Fruit fly (Drosophila melanogaster) whole organism, embryonic: ENCODE measurements around the gene CG1024.

ENCODE experiments used
- Atf6 ChIP-seq: fragments of 200-800 bp; sonication (Bioruptor generic); IDR thresholded peaks from 2 replicates; pipeline ENCODE4 v1.3.6; 2022; ENCODE audit warnings: missing biosample characterization, missing genetic modification characterization
- B-H2 ChIP-seq: fragments of 200-800 bp; sonication (Bioruptor generic); optimal IDR thresholded peaks from 2 replicates; lab custom pipeline; 2018; ENCODE audit warnings: missing biosample characterization, mild to moderate bottlenecking, missing genetic modification characterization
- C15 ChIP-seq: fragments of 200-800 bp; sonication (Bioruptor generic); IDR thresholded peaks from 3 replicates; pipeline ENCODE4 v1.3.6; 2022; ENCODE audit warnings: missing biosample characterization, missing genetic modification characterization
- CG10209 ChIP-seq: fragments of 200-800 bp; sonication (Bioruptor generic); optimal IDR thresholded peaks from 3 replicates; lab custom pipeline; 2017; ENCODE audit warnings: missing biosample characterization, mild to moderate bottlenecking, missing genetic modification characterization, missing genetic modification reagents
- CG10462 ChIP-seq: fragments of 200-800 bp; sonication (Bioruptor generic); optimal IDR thresholded peaks from 2 replicates; lab custom pipeline; 2016; ENCODE audit warnings: missing biosample characterization, missing genetic modification characterization
- CG11093 ChIP-seq: fragments of 200-800 bp; sonication (Bioruptor generic); IDR thresholded peaks from 3 replicates; pipeline ENCODE4 v1.3.6; 2022; ENCODE audit warnings: missing biosample characterization, missing genetic modification characterization
- CG11723 ChIP-seq: fragments of 200-800 bp; sonication (Bioruptor generic); optimal IDR thresholded peaks from 2 replicates; lab custom pipeline; 2017; ENCODE audit warnings: missing biosample characterization, mild to moderate bottlenecking, missing genetic modification characterization
- CG12104 ChIP-seq: fragments of 200-800 bp; sonication (Bioruptor generic); optimal IDR thresholded peaks from 3 replicates; lab custom pipeline; 2016; ENCODE audit warnings: missing biosample characterization, missing genetic modification characterization
- CG13123 ChIP-seq: fragments of 200-800 bp; sonication (Bioruptor generic); optimal IDR thresholded peaks from 2 replicates; lab custom pipeline; 2016; ENCODE audit warnings: missing biosample characterization, missing genetic modification characterization
- CG13296 ChIP-seq: fragments of 200-800 bp; sonication (Bioruptor generic); optimal IDR thresholded peaks from 3 replicates; lab custom pipeline; 2018; ENCODE audit warnings: missing biosample characterization, mild to moderate bottlenecking, missing genetic modification characterization
- CG16863 ChIP-seq: fragments of 200-800 bp; sonication (Bioruptor generic); optimal IDR thresholded peaks from 3 replicates; lab custom pipeline; 2016; ENCODE audit warnings: missing biosample characterization, missing genetic modification characterization
- CG18599 ChIP-seq: fragments of 200-800 bp; sonication (Bioruptor generic); optimal IDR thresholded peaks from 3 replicates; lab custom pipeline; 2017; ENCODE audit warnings: missing biosample characterization, missing genetic modification characterization, mild to moderate bottlenecking, moderate library complexity, missing genetic modification reagents
- CG2875 ChIP-seq: fragments of 200-800 bp; sonication (Bioruptor generic); optimal IDR thresholded peaks from 2 replicates; lab custom pipeline; 2017; ENCODE audit warnings: missing biosample characterization, mild to moderate bottlenecking, missing genetic modification characterization, missing genetic modification reagents
- CG6791 ChIP-seq: fragments of 200-800 bp; sonication (Bioruptor generic); IDR thresholded peaks from 3 replicates; pipeline ENCODE4 v1.3.6; 2022; ENCODE audit warnings: missing biosample characterization, missing genetic modification characterization; ENCODE audit not compliant: partially characterized antibody
- CG6854 ChIP-seq: fragments of 200-800 bp; sonication (Bioruptor generic); optimal IDR thresholded peaks from 3 replicates; lab custom pipeline; 2017; ENCODE audit warnings: missing biosample characterization, mild to moderate bottlenecking, missing genetic modification characterization
- Dbx ChIP-seq: fragments of 200-800 bp; sonication (Bioruptor generic); IDR thresholded peaks from 3 replicates; pipeline ENCODE4 v1.3.6; 2022; ENCODE audit warnings: missing biosample characterization, missing genetic modification characterization
- E2f1 ChIP-seq: fragments of 200-800 bp; sonication (Bioruptor generic); IDR thresholded peaks from 2 replicates; pipeline ENCODE4 v1.3.6; 2022; ENCODE audit warnings: missing biosample characterization, missing genetic modification characterization
- HLHmδ ChIP-seq: fragments of 200-800 bp; sonication (Bioruptor generic); optimal IDR thresholded peaks from 2 replicates; lab custom pipeline; 2018; ENCODE audit warnings: missing biosample characterization, mild to moderate bottlenecking, missing genetic modification characterization, moderate library complexity
- HmgZ ChIP-seq: fragments of 200-800 bp; sonication (Bioruptor generic); optimal IDR thresholded peaks from 2 replicates; lab custom pipeline; 2018; ENCODE audit warnings: missing biosample characterization, mild to moderate bottlenecking, missing genetic modification characterization
- Hr39 ChIP-seq: fragments of >200 bp; optimal IDR thresholded peaks from 2 replicates; lab custom pipeline; 2017
- Hr51 ChIP-seq, 2 experiments: fragments of 200-800 bp; sonication (Bioruptor generic); optimal IDR thresholded peaks; 2 replicates in 1 of 2; 3 replicates in 1 of 2; lab custom pipeline; 2016 to 2018; ENCODE audit warnings: missing biosample characterization in 2 of 2, missing genetic modification characterization in 2 of 2, mild to moderate bottlenecking in 1 of 2, moderate library complexity in 1 of 2
- Lhr ChIP-seq: fragments of 200-800 bp; sonication (Bioruptor generic); optimal IDR thresholded peaks from 3 replicates; lab custom pipeline; 2017; ENCODE audit warnings: mild to moderate bottlenecking, missing biosample characterization, missing genetic modification reagents, missing genetic modification characterization
- MESR4 ChIP-seq: fragments of 200-800 bp; sonication (Bioruptor generic); optimal IDR thresholded peaks from 2 replicates; lab custom pipeline; 2018; ENCODE audit warnings: missing biosample characterization, mild to moderate bottlenecking, missing genetic modification characterization, moderate library complexity
- Nf-YB ChIP-seq: fragments of 200-800 bp; sonication (Bioruptor generic); optimal IDR thresholded peaks from 3 replicates; lab custom pipeline; 2019; ENCODE audit warnings: missing biosample characterization, mild to moderate bottlenecking, missing genetic modification characterization, moderate library complexity
- Opbp ChIP-seq: fragments of 200-800 bp; sonication (Bioruptor generic); IDR thresholded peaks from 3 replicates; pipeline ENCODE4 v1.3.6; 2022; ENCODE audit warnings: missing biosample characterization, missing genetic modification characterization; ENCODE audit not compliant: partially characterized antibody
- Pdp1 ChIP-seq, 2 experiments: fragments of 200-800 bp; sonication (Bioruptor generic); optimal IDR thresholded peaks; 3 replicates each; lab custom pipeline; 2016; ENCODE audit warnings: missing biosample characterization in 2 of 2, missing genetic modification characterization in 2 of 2, mild to moderate bottlenecking in 1 of 2, moderate library complexity in 1 of 2
- Rfx ChIP-seq: fragments of 200-800 bp; sonication (Bioruptor generic); IDR thresholded peaks from 2 replicates; pipeline ENCODE4 v1.3.6; 2022; ENCODE audit warnings: missing biosample characterization, missing genetic modification characterization
- Xrp1 ChIP-seq: fragments of 200-800 bp; sonication (Bioruptor generic); IDR thresholded peaks from 2 replicates; pipeline ENCODE4 v1.3.6; 2022; ENCODE audit warnings: missing biosample characterization, missing genetic modification characterization
- aop ChIP-seq: fragments of 200-800 bp; sonication (Bioruptor generic); IDR thresholded peaks from 2 replicates; pipeline ENCODE4 v1.3.6; 2022; ENCODE audit warnings: missing biosample characterization, missing genetic modification characterization
- az2 ChIP-seq: fragments of 200-800 bp; sonication (Bioruptor generic); optimal IDR thresholded peaks from 3 replicates; lab custom pipeline; 2016; ENCODE audit warnings: missing biosample characterization, missing genetic modification characterization
- cas ChIP-seq: fragments of 200-800 bp; sonication (Bioruptor generic); IDR thresholded peaks from 2 replicates; pipeline ENCODE4 v1.3.6; 2022; ENCODE audit warnings: missing biosample characterization, missing genetic modification characterization
- chm ChIP-seq: fragments of 200-800 bp; sonication (Bioruptor generic); IDR thresholded peaks from 2 replicates; pipeline ENCODE4 v1.3.6; 2022; ENCODE audit warnings: missing biosample characterization, missing genetic modification characterization
- eve ChIP-seq, 2 experiments: fragments of >200 bp; optimal IDR thresholded peaks; 2 replicates each; lab custom pipeline; 2017; ENCODE audit warnings: missing biosample characterization in 2 of 2, missing genetic modification characterization in 2 of 2
- fu2 ChIP-seq: fragments of 200-800 bp; sonication (Bioruptor generic); optimal IDR thresholded peaks from 2 replicates; lab custom pipeline; 2016; ENCODE audit warnings: missing biosample characterization, missing genetic modification characterization
- grau ChIP-seq: fragments of 200-800 bp; optimal IDR thresholded peaks from 3 replicates; lab custom pipeline; 2019; ENCODE audit warnings: missing biosample characterization, mild to moderate bottlenecking, missing genetic modification characterization, moderate library complexity
- gro ChIP-seq: fragments of 200-800 bp; sonication (Bioruptor generic); optimal IDR thresholded peaks from 2 replicates; lab custom pipeline; 2016; ENCODE audit warnings: missing biosample characterization, missing genetic modification characterization
- hth ChIP-seq: fragments of >200 bp; optimal IDR thresholded peaks from 2 replicates; lab custom pipeline; 2017; ENCODE audit warnings: inconsistent platforms
- jing ChIP-seq: fragments of 200-800 bp; sonication (Bioruptor generic); optimal IDR thresholded peaks from 2 replicates; lab custom pipeline; 2018; ENCODE audit warnings: missing biosample characterization, mild to moderate bottlenecking, missing genetic modification characterization
- luna ChIP-seq: fragments of 200-800 bp; sonication (Bioruptor generic); optimal IDR thresholded peaks from 2 replicates; lab custom pipeline; 2016; ENCODE audit warnings: missing biosample characterization, missing genetic modification characterization
- mam ChIP-seq: fragments of 200-800 bp; sonication (Bioruptor generic); optimal IDR thresholded peaks from 3 replicates; lab custom pipeline; 2016; ENCODE audit warnings: missing biosample characterization, missing genetic modification characterization
- mirr ChIP-seq: fragments of 200-800 bp; sonication (Bioruptor generic); optimal IDR thresholded peaks from 3 replicates; lab custom pipeline; 2018; ENCODE audit warnings: missing biosample characterization, mild to moderate bottlenecking, missing genetic modification characterization
- nerfin-2 ChIP-seq: fragments of 200-800 bp; sonication (Bioruptor generic); IDR thresholded peaks from 2 replicates; pipeline ENCODE4 v1.3.6; 2022; ENCODE audit warnings: missing biosample characterization, missing genetic modification characterization; ENCODE audit not compliant: partially characterized antibody
- repo ChIP-seq: fragments of 200-800 bp; sonication (Bioruptor generic); optimal IDR thresholded peaks from 2 replicates; lab custom pipeline; 2016; ENCODE audit warnings: missing biosample characterization, missing genetic modification characterization
- rib ChIP-seq: fragments of 200-800 bp; sonication (Bioruptor generic); IDR thresholded peaks from 2 replicates; pipeline ENCODE4 v1.3.6; 2022; ENCODE audit warnings: missing biosample characterization, missing genetic modification characterization
- ssp ChIP-seq: fragments of 200-800 bp; sonication (Bioruptor generic); IDR thresholded peaks from 2 replicates; pipeline ENCODE4 v1.3.6; 2022; ENCODE audit warnings: missing biosample characterization, missing genetic modification characterization
- tin ChIP-seq: fragments of 200-800 bp; sonication (Bioruptor generic); optimal IDR thresholded peaks from 3 replicates; lab custom pipeline; 2016; ENCODE audit warnings: missing biosample characterization, missing genetic modification characterization
- trh ChIP-seq: fragments of 200-800 bp; sonication (Bioruptor generic); optimal IDR thresholded peaks from 2 replicates; lab custom pipeline; 2016; ENCODE audit warnings: missing biosample characterization, missing genetic modification characterization
- usp ChIP-seq: fragments of >200 bp; optimal IDR thresholded peaks from 2 replicates; lab custom pipeline; 2017; ENCODE audit warnings: missing biosample characterization, missing genetic modification characterization
- zfh1 ChIP-seq: fragments of 200-800 bp; sonication (Bioruptor generic); IDR thresholded peaks from 3 replicates; pipeline ENCODE4 v1.3.6; 2022; ENCODE audit warnings: missing biosample characterization, missing genetic modification characterization
- zfh2 ChIP-seq: fragments of 200-800 bp; sonication (Bioruptor generic); optimal IDR thresholded peaks from 2 replicates; lab custom pipeline; 2016; ENCODE audit warnings: missing biosample characterization, missing genetic modification characterization

Gene CG1024

DNA sequence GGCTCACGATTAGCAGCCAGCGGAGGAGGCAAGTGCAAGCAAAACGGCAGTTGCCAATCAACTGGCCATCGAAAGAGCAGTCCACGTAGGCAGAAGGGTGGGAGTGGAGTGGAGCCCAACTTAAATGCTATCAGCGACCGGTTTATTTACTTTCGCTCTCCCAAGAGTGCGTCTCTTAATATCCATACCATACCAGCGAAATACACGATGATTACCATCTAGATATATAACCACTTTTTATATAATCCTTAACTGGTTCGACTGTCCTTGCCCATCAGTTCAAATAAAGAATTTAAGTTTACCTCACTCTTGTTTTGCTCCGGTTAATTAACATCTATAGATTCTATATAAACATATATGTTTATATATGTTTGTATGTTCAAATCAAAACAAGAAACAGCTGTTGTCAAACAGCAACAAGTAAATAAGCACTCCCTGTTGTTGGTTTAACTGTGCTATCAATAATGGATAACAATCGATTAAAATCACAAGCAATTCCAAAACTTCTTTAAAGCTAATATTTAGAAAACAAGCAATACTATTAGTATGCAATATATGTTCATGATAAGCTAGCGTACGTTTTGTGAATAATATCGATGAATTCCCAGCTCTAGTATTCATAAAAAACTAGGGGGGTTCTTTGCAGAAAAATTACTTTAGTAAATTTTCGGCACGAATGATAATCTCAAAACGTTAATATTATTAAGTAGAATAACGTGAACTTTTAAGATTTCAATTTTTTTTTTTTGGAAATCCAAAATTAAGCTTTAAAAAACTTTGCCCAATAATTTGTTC, 6.4 kb downstream of the CG1024 start (continued):
- no peak for TF ChIP-seq chm (GFP tag; lab: Robert Waterston, UW)
- TF ChIP-seq ssp (GFP tag; lab: Robert Waterston, UW) = no peak
- peak; percentile 27 for TF ChIP-seq CG10462 (GFP tag; lab: Kevin White, UChicago)
- peak; percentile 63; the same call in 2 of the 3 replicates for TF ChIP-seq Dbx (GFP tag; lab: Robert Waterston, UW)
- TF ChIP-seq Xrp1 = peak; percentile 55
- TF ChIP-seq CG16863 (GFP tag; lab: Kevin White, UChicago) = peak; percentile 18
- no peak for TF ChIP-seq jing
- TF ChIP-seq rib (GFP tag; lab: Robert Waterston, UW) = no peak
- peak; percentile 67 for TF ChIP-seq CG18599 (GFP tag; lab: Kevin White, UChicago)
- TF ChIP-seq CG13123 (GFP tag; lab: Kevin White, UChicago) = peak; percentile 42
- peak; percentile 29 for TF ChIP-seq HmgZ
- no peak for TF ChIP-seq tin (GFP tag; lab: Kevin White, UChicago)
- TF ChIP-seq Opbp = no peak
- peak; percentile 72 for TF ChIP-seq CG13296 (GFP tag; lab: Kevin White, UChicago)
- no peak for TF ChIP-seq B-H2 (GFP tag; lab: Kevin White, UChicago)
- TF ChIP-seq aop (GFP tag; lab: Robert Waterston, UW) = no peak
- TF ChIP-seq CG6854 (GFP tag; lab: Kevin White, UChicago) = peak; percentile 71
- TF ChIP-seq Lhr (GFP tag; lab: Kevin White, UChicago) = no peak
- peak; percentile 57 for TF ChIP-seq CG2875 (GFP tag; lab: Kevin White, UChicago)
- no peak for TF ChIP-seq eve (GFP tag; optimal IDR thresholded peaks at IDR 0.05; lab: Kevin White, UChicago)
- no peak for TF ChIP-seq fu2 (GFP tag; lab: Kevin White, UChicago)
- TF ChIP-seq mam (GFP tag; lab: Kevin White, UChicago) = peak; percentile 41
- TF ChIP-seq az2 (GFP tag; lab: Kevin White, UChicago) = no peak
- TF ChIP-seq CG11093 (GFP tag; lab: Robert Waterston, UW) = no peak
- TF ChIP-seq Hr51 (GFP tag; optimal IDR thresholded peaks at IDR 0.05; lab: Kevin White, UChicago) = peak in 1 of 2 experiments; percentile 25
- TF ChIP-seq trh (GFP tag; lab: Kevin White, UChicago) = peak; percentile 56
- peak; percentile 32 for TF ChIP-seq grau (tag; lab: Kevin White, UChicago)
- TF ChIP-seq hth (lab: Kevin White, UChicago) = no peak
- peak; percentile 76 for TF ChIP-seq Atf6 (GFP tag; lab: Robert Waterston, UW)
- peak; percentile 77 for TF ChIP-seq Rfx (GFP tag; lab: Robert Waterston, UW)
- TF ChIP-seq zfh2 (GFP tag; lab: Kevin White, UChicago) = no peak
- TF ChIP-seq usp = no peak
- TF ChIP-seq zfh1 (GFP tag; lab: Robert Waterston, UW) = no peak
- peak; percentile 62 for TF ChIP-seq gro (GFP tag; lab: Kevin White, UChicago)
- no peak for TF ChIP-seq luna (GFP tag; lab: Kevin White, UChicago)
- no peak for TF ChIP-seq Nf-YB (GFP tag; lab: Kevin White, UChicago)
- no peak for TF ChIP-seq HLHmδ (GFP tag; lab: Kevin White, UChicago)
- TF ChIP-seq CG11723 (GFP tag; lab: Kevin White, UChicago) = no peak
- peak; percentile 12 for TF ChIP-seq MESR4
- TF ChIP-seq cas (GFP tag; lab: Robert Waterston, UW) = no peak
- TF ChIP-seq repo (GFP tag; lab: Kevin White, UChicago) = no peak
- peak; percentile 24; the same call in 1 of the 2 replicates for TF ChIP-seq nerfin-2 (GFP tag; lab: Robert Waterston, UW)
- TF ChIP-seq CG12104 (GFP tag; lab: Kevin White, UChicago) = no peak
- peak; percentile 52 for TF ChIP-seq mirr
- peak; percentile 55; the same call in 1 of the 3 replicates for TF ChIP-seq C15 (GFP tag; lab: Robert Waterston, UW)
- TF ChIP-seq Pdp1 (GFP tag; optimal IDR thresholded peaks at IDR 0.05; lab: Kevin White, UChicago) = peak in 1 of 2 experiments; percentile 27
- TF ChIP-seq E2f1 (GFP tag; lab: Robert Waterston, UW) = peak; percentile 33; the same call in 1 of the 2 replicates
- TF ChIP-seq CG6791 (GFP tag; lab: Robert Waterston, UW) = no peak
- TF ChIP-seq Hr39 = no peak
- peak; percentile 78 for TF ChIP-seq CG10209 (GFP tag; lab: Kevin White, UChicago)
